Fruit fly (Drosophila melanogaster): ENCODE results near the gene Diedel.
A peak's percentile ranks its signal among the peaks of the same experiment; 100 is the strongest.

Gene Diedel

dm6 chr3R:29479922-29480321 is 13.7 kb upstream of the Diedel start:
- TF ChIP-seq CG7556 (GFP tag; optimal IDR thresholded peaks at IDR 0.05) (no peak), CG30403 (GFP tag; optimal IDR thresholded peaks at IDR 0.05) (no peak), ase (GFP tag; IDR thresholded peaks at IDR 0.05) (no peak), ci (GFP tag; IDR thresholded peaks at IDR 0.05) (peak; percentile 70; the same call in 2 of the 3 replicates), croc (GFP tag; conservative IDR thresholded peaks at IDR 0.05) (no peak), Aef1 (GFP tag; IDR thresholded peaks at IDR 0.05) (no peak), Camta (GFP tag; optimal IDR thresholded peaks at IDR 0.05) (no peak), PHDP (tag; optimal IDR thresholded peaks at IDR 0.05) (peak; percentile 43), CG12299 (tag; optimal IDR thresholded peaks at IDR 0.05) (peak; percentile 40), CG1529 (GFP tag; optimal IDR thresholded peaks at IDR 0.05) (peak; percentile 33), HLH54F (GFP tag; optimal IDR thresholded peaks at IDR 0.05) (no peak), CG6689 (GFP tag; IDR thresholded peaks at IDR 0.05) (no peak), Vsx1 (GFP tag; optimal IDR thresholded peaks at IDR 0.05) (peak; percentile 57), CG7745 (tag; optimal IDR thresholded peaks at IDR 0.05) (no peak), Adf1 (GFP tag; IDR thresholded peaks at IDR 0.05) (no peak), ems (GFP tag; optimal IDR thresholded peaks at IDR 0.05) (peak; percentile 2), Atf3 (GFP tag; optimal IDR thresholded peaks at IDR 0.05) (no peak), CG4820 (GFP tag; optimal IDR thresholded peaks at IDR 0.05) (no peak), grn (GFP tag; optimal IDR thresholded peaks at IDR 0.05) (peak; percentile 38), cg (GFP tag; optimal IDR thresholded peaks at IDR 0.05) (no peak), HHEX (GFP tag; optimal IDR thresholded peaks at IDR 0.05) (peak; percentile 31), sqz (GFP tag; optimal IDR thresholded peaks at IDR 0.05) (no peak), lab (GFP tag; optimal IDR thresholded peaks at IDR 0.05) (peak; percentile 69), Sry-β (GFP tag; optimal IDR thresholded peaks at IDR 0.05) (no peak), twi (tag; optimal IDR thresholded peaks at IDR 0.05) (no peak), CG9727 (GFP tag; optimal IDR thresholded peaks at IDR 0.05) (peak; percentile 4), bsh (GFP tag; optimal IDR thresholded peaks at IDR 0.05) (peak in 1 of 2 experiments; percentile 49), esg (GFP tag; conservative IDR thresholded peaks at IDR 0.05) (no peak), bowl (GFP tag; IDR thresholded peaks at IDR 0.05) (no peak), CG8290 (GFP tag; optimal IDR thresholded peaks at IDR 0.05) (no peak), CG8290 (tag; optimal IDR thresholded peaks at IDR 0.05) (peak in 1 of 2 experiments; percentile 22), CG9932 (GFP tag; IDR thresholded peaks at IDR 0.05) (no peak), dati (GFP tag; IDR thresholded peaks at IDR 0.05) (no peak), inv (GFP tag; IDR thresholded peaks at IDR 0.05; ENCODE audit: partially characterized antibody) (no peak), CG30431 (GFP tag; optimal IDR thresholded peaks at IDR 0.05) (no peak), nom (GFP tag; optimal IDR thresholded peaks at IDR 0.05) (no peak), al (GFP tag; IDR thresholded peaks at IDR 0.05) (no peak), CG15696 (tag; optimal IDR thresholded peaks at IDR 0.05) (peak; percentile 25), CG32532 (GFP tag; IDR thresholded peaks at IDR 0.05) (no peak), Max (GFP tag; optimal IDR thresholded peaks at IDR 0.05) (no peak), onecut (GFP tag; IDR thresholded peaks at IDR 0.05) (peak; percentile 54), CG6813 (GFP tag; optimal IDR thresholded peaks at IDR 0.05) (peak; percentile 66), wek (GFP tag; optimal IDR thresholded peaks at IDR 0.05) (peak; percentile 51), Nf-YB (GFP tag; optimal IDR thresholded peaks at IDR 0.05) (no peak), ara (GFP tag; IDR thresholded peaks at IDR 0.05) (no peak), knrl (GFP tag; IDR thresholded peaks at IDR 0.05; ENCODE audit: partially characterized antibody) (no peak), yki (optimal IDR thresholded peaks at IDR 0.05) (no peak), nerfin-1 (tag; optimal IDR thresholded peaks at IDR 0.05) (peak; percentile 20), CG11696 (GFP tag; IDR thresholded peaks at IDR 0.05) (no peak), CG31441 (GFP tag; IDR thresholded peaks at IDR 0.05) (no peak), salm (tag; optimal IDR thresholded peaks at IDR 0.05) (peak; percentile 11), CrebB (tag; optimal IDR thresholded peaks at IDR 0.05) (peak; percentile 42)
